Worm (Caenorhabditis elegans) whole organism, L3 larva: ENCODE results near the gene smcr-8.

Experiments used
- R02D3.7 ChIP-seq: fragments of 150-350 bp; optimal IDR thresholded peaks from 2 replicates; lab custom pipeline; 2014; ENCODE audit warnings: missing biosample characterization, missing genetic modification characterization
- ZK546.5 ChIP-seq: sonication (generic microtip); optimal IDR thresholded peaks from 2 replicates; lab custom pipeline; 2017; ENCODE audit warnings: missing biosample characterization, missing genetic modification characterization
- aly-2 ChIP-seq: fragments of 150-350 bp; optimal IDR thresholded peaks from 2 replicates; lab custom pipeline; 2014; ENCODE audit warnings: missing biosample characterization, missing genetic modification characterization
- ama-1 ChIP-seq: fragments of 150-350 bp; optimal IDR thresholded peaks from 2 replicates; lab custom pipeline; 2018
- ceh-16 ChIP-seq: sonication (generic microtip); optimal IDR thresholded peaks from 2 replicates; lab custom pipeline; 2017; ENCODE audit warnings: missing biosample characterization, missing genetic modification characterization
- ceh-28 ChIP-seq: fragments of 150-350 bp; optimal IDR thresholded peaks from 2 replicates; lab custom pipeline; 2014; ENCODE audit warnings: missing biosample characterization, missing genetic modification reagents, missing genetic modification characterization
- ceh-82 ChIP-seq: fragments of 150-350 bp; optimal IDR thresholded peaks from 2 replicates; lab custom pipeline; 2014; ENCODE audit warnings: missing biosample characterization, missing genetic modification characterization
- ceh-9 ChIP-seq: sonication (generic microtip); optimal IDR thresholded peaks from 2 replicates; lab custom pipeline; 2018; ENCODE audit warnings: missing biosample characterization, missing genetic modification characterization
- daf-12 ChIP-seq: fragments of 150-350 bp; optimal IDR thresholded peaks from 2 replicates; lab custom pipeline; 2014; ENCODE audit warnings: missing biosample characterization, missing genetic modification reagents, missing genetic modification characterization
- egl-27 ChIP-seq: sonication (generic microtip); optimal IDR thresholded peaks from 4 replicates; lab custom pipeline; 2017; ENCODE audit warnings: missing biosample characterization, missing genetic modification reagents, missing genetic modification characterization
- egl-5 ChIP-seq: fragments of 150-350 bp; optimal IDR thresholded peaks from 2 replicates; lab custom pipeline; 2017; ENCODE audit warnings: missing biosample characterization, missing genetic modification reagents, missing genetic modification characterization, inconsistent platforms
- elt-1 ChIP-seq: fragments of 150-350 bp; optimal IDR thresholded peaks from 2 replicates; lab custom pipeline; 2014; ENCODE audit warnings: missing biosample characterization, missing genetic modification characterization
- elt-2 ChIP-seq: sonication (generic microtip); optimal IDR thresholded peaks from 2 replicates; lab custom pipeline; 2016; ENCODE audit warnings: missing genetic modification reagents, mild to moderate bottlenecking, missing genetic modification characterization, missing compliant biosample characterization
- elt-3 ChIP-seq, 3 experiments: fragments of 150-350 bp in 1 of 3; sonication (generic microtip) in 2 of 3; optimal IDR thresholded peaks; 2 replicates in 2 of 3; 4 replicates in 1 of 3; lab custom pipeline; 2014 to 2017; ENCODE audit warnings: missing biosample characterization in 3 of 3, missing genetic modification characterization in 3 of 3
- eor-1 ChIP-seq, 2 experiments: fragments of 150-350 bp; optimal IDR thresholded peaks; 2 replicates each; lab custom pipeline; 2014 to 2018; ENCODE audit warnings: missing biosample characterization in 2 of 2, missing genetic modification characterization in 2 of 2
- fkh-10 ChIP-seq: sonication (generic microtip); optimal IDR thresholded peaks from 2 replicates; lab custom pipeline; 2017; ENCODE audit warnings: missing biosample characterization, missing genetic modification reagents, missing genetic modification characterization
- fkh-2 ChIP-seq: fragments of 150-350 bp; optimal IDR thresholded peaks from 2 replicates; lab custom pipeline; 2014; ENCODE audit warnings: missing biosample characterization, missing genetic modification reagents, missing genetic modification characterization
- fos-1 ChIP-seq: fragments of 150-350 bp; optimal IDR thresholded peaks from 2 replicates; lab custom pipeline; 2014; ENCODE audit warnings: missing biosample characterization, missing genetic modification characterization
- hmg-11 ChIP-seq: sonication (generic microtip); optimal IDR thresholded peaks from 2 replicates; lab custom pipeline; 2016; ENCODE audit warnings: missing genetic modification characterization, missing compliant biosample characterization
- jun-1 ChIP-seq: fragments of 150-350 bp; optimal IDR thresholded peaks from 2 replicates; lab custom pipeline; 2014; ENCODE audit warnings: missing biosample characterization, missing genetic modification reagents, missing genetic modification characterization
- lin-15B ChIP-seq: fragments of 150-350 bp; optimal IDR thresholded peaks from 2 replicates; lab custom pipeline; 2014; ENCODE audit warnings: missing biosample characterization, missing genetic modification characterization
- lin-39 ChIP-seq: fragments of 150-350 bp; optimal IDR thresholded peaks from 2 replicates; lab custom pipeline; 2018; ENCODE audit warnings: missing biosample characterization, missing genetic modification reagents, missing genetic modification characterization
- lsy-12 ChIP-seq: sonication (generic microtip); optimal IDR thresholded peaks from 2 replicates; lab custom pipeline; 2016; ENCODE audit warnings: mild to moderate bottlenecking, missing genetic modification characterization, missing compliant biosample characterization
- mdl-1 ChIP-seq: fragments of 150-350 bp; optimal IDR thresholded peaks from 2 replicates; lab custom pipeline; 2014; ENCODE audit warnings: missing biosample characterization, missing genetic modification characterization
- mml-1 ChIP-seq: fragments of 150-350 bp; sonication (generic microtip); optimal IDR thresholded peaks from 3 replicates; lab custom pipeline; 2014; ENCODE audit warnings: missing biosample characterization, missing genetic modification characterization
- nfya-1 ChIP-seq: sonication (generic microtip); optimal IDR thresholded peaks from 2 replicates; lab custom pipeline; 2017; ENCODE audit warnings: missing genetic modification characterization, mild to moderate bottlenecking, missing compliant biosample characterization, antibody characterized with exemption, moderate library complexity; ENCODE audit not compliant: insufficient read depth
- nhr-11 ChIP-seq: fragments of 150-350 bp; optimal IDR thresholded peaks from 2 replicates; lab custom pipeline; 2014; ENCODE audit warnings: missing biosample characterization, missing genetic modification characterization
- nhr-12 ChIP-seq: fragments of 150-350 bp; optimal IDR thresholded peaks from 2 replicates; lab custom pipeline; 2014; ENCODE audit warnings: missing biosample characterization, missing genetic modification characterization
- nhr-23 ChIP-seq: fragments of 150-350 bp; optimal IDR thresholded peaks from 2 replicates; lab custom pipeline; 2014; ENCODE audit warnings: missing biosample characterization, missing genetic modification reagents, missing genetic modification characterization
- nhr-237 ChIP-seq: fragments of 150-350 bp; optimal IDR thresholded peaks from 2 replicates; lab custom pipeline; 2014; ENCODE audit warnings: missing biosample characterization, missing genetic modification characterization
- nhr-25 ChIP-seq: sonication (generic microtip); optimal IDR thresholded peaks from 2 replicates; lab custom pipeline; 2017; ENCODE audit warnings: missing biosample characterization, missing genetic modification characterization
- nhr-28 ChIP-seq: fragments of 150-350 bp; optimal IDR thresholded peaks from 2 replicates; lab custom pipeline; 2014; ENCODE audit warnings: missing biosample characterization, missing genetic modification characterization
- nhr-43 ChIP-seq: sonication (generic microtip); optimal IDR thresholded peaks from 2 replicates; lab custom pipeline; 2016; ENCODE audit warnings: mild to moderate bottlenecking, missing genetic modification characterization, missing compliant biosample characterization; ENCODE audit not compliant: poor library complexity, severe bottlenecking
- nhr-67 ChIP-seq: fragments of 150-350 bp; optimal IDR thresholded peaks from 2 replicates; lab custom pipeline; 2014; ENCODE audit warnings: missing biosample characterization, missing genetic modification characterization
- nhr-76 ChIP-seq: fragments of 150-350 bp; sonication (generic microtip); optimal IDR thresholded peaks from 5 replicates; lab custom pipeline; 2014; ENCODE audit warnings: missing biosample characterization, missing genetic modification characterization
- nhr-77 ChIP-seq: fragments of 150-350 bp; optimal IDR thresholded peaks from 2 replicates; lab custom pipeline; 2014; ENCODE audit warnings: missing biosample characterization, missing genetic modification characterization
- pha-4 ChIP-seq: fragments of 150-350 bp; optimal IDR thresholded peaks from 2 replicates; lab custom pipeline; 2014; ENCODE audit warnings: missing biosample characterization, missing genetic modification reagents, missing genetic modification characterization
- pqm-1 ChIP-seq: fragments of 150-350 bp; optimal IDR thresholded peaks from 2 replicates; lab custom pipeline; 2017; ENCODE audit warnings: missing biosample characterization, missing genetic modification characterization, inconsistent platforms
- sea-2 ChIP-seq: fragments of 150-350 bp; sonication (generic microtip); optimal IDR thresholded peaks from 4 replicates; lab custom pipeline; 2014; ENCODE audit warnings: missing biosample characterization, missing genetic modification reagents, missing genetic modification characterization
- skn-1 ChIP-seq: fragments of 150-350 bp; optimal IDR thresholded peaks from 2 replicates; lab custom pipeline; 2014; ENCODE audit warnings: missing biosample characterization, missing genetic modification characterization
- snpc-4 ChIP-seq: fragments of 150-350 bp; optimal IDR thresholded peaks from 2 replicates; lab custom pipeline; 2014; ENCODE audit warnings: missing biosample characterization, missing genetic modification characterization
- unc-39 ChIP-seq: sonication (generic microtip); optimal IDR thresholded peaks from 4 replicates; lab custom pipeline; 2017; ENCODE audit warnings: missing biosample characterization, missing genetic modification characterization
- unc-62 ChIP-seq: fragments of 150-350 bp; sonication (generic microtip); optimal IDR thresholded peaks from 4 replicates; lab custom pipeline; 2014; ENCODE audit warnings: missing biosample characterization, missing genetic modification reagents, missing genetic modification characterization
- zag-1 ChIP-seq: fragments of 150-350 bp; optimal IDR thresholded peaks from 2 replicates; lab custom pipeline; 2014; ENCODE audit warnings: missing biosample characterization, missing genetic modification characterization
- ztf-11 ChIP-seq: fragments of 150-350 bp; optimal IDR thresholded peaks from 2 replicates; lab custom pipeline; 2014; ENCODE audit warnings: missing biosample characterization, missing genetic modification characterization
- ztf-4 ChIP-seq: fragments of 150-350 bp; optimal IDR thresholded peaks from 2 replicates; lab custom pipeline; 2014; ENCODE audit warnings: missing biosample characterization, missing genetic modification characterization

The smcr-8 gene

DNA sequence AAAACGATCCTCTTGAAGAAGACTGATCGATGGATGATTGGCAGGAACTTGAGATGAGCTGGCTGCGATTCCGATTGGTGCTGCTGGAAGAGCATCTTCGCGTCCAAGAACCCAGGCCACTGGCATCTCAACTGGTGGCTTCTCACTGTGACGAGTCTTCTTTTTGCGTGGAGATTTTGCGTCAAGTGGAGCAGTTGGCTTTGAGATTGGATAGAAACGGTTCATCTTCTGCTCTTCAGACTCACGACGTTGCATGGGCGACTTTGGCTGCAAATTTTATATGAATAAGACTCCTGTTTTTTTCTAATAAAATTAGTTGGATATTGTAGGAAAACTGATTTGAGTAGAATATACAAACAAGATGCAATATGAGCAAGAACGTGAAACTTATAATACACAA, 11.5 kb downstream of the smcr-8 start:
- TF ChIP-seq daf-12 (tag; lab: Kevin White, UChicago) (no peak), nfya-1 (tag; lab: Kevin White, UChicago) (no peak), elt-2 (no peak), mdl-1 (tag; lab: Kevin White, UChicago) (no peak), unc-39 (tag; lab: Kevin White, UChicago) (no peak), eor-1 (tag; optimal IDR thresholded peaks at IDR 0.05; lab: Kevin White, UChicago) (no peak), mml-1 (no peak), ztf-11 (no peak), nhr-25 (no peak), fkh-10 (GFP tag; lab: Kevin White, UChicago) (no peak), snpc-4 (no peak)
- TF ChIP-seq, all 47 proteins: peak for 0

DNA sequence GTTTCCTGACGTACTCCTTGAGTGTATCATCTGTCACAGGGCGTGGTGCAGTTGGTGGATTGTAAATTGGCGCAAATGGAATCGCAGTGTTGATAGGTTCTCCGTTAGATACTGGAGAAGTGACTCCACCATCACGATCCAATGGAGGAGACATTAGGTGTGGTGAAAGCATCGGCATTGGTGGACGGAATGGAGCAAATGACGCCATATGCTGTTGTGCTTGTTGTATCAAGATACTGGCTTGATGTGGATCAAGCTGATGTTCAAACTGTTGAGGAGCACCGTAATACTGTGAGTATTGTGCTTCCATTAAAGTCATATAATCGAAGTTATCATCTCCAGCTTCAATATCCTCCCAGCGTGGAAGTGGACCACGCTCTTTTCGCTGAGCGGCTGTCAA, 13.3 kb downstream of the smcr-8 start:
- TF ChIP-seq eor-1 (tag; optimal IDR thresholded peaks at IDR 0.05; lab: Kevin White, UChicago) (no peak), nhr-12 (tag; lab: Kevin White, UChicago) (no peak), fos-1 (no peak), zag-1 (no peak), lin-15B (tag; lab: Kevin White, UChicago) (no peak), nhr-67 (no peak), lin-39 (tag; lab: Kevin White, UChicago) (no peak), mdl-1 (tag; lab: Kevin White, UChicago) (no peak), ceh-9 (no peak), nhr-28 (tag; lab: Kevin White, UChicago) (no peak), unc-62 (GFP tag; lab: Kevin White, UChicago) (no peak), nfya-1 (tag; lab: Kevin White, UChicago) (no peak), aly-2 (tag; lab: Kevin White, UChicago) (no peak), fkh-2 (tag; lab: Kevin White, UChicago) (no peak), daf-12 (tag; lab: Kevin White, UChicago) (no peak)

- peak; percentile 90 for TF ChIP-seq jun-1 (tag; lab: Kevin White, UChicago)
- no peak for TF ChIP-seq eor-1 (tag; optimal IDR thresholded peaks at IDR 0.05; lab: Kevin White, UChicago)
- TF ChIP-seq hmg-11 (tag; lab: Kevin White, UChicago) = peak; percentile 93
- peak; percentile 75 for TF ChIP-seq ceh-28 (tag; lab: Kevin White, UChicago)
- TF ChIP-seq pqm-1 (tag; lab: Kevin White, UChicago) = peak; percentile 38
- TF ChIP-seq R02D3.7 (tag; lab: Kevin White, UChicago) = peak; percentile 55
- TF ChIP-seq elt-3 (tag; optimal IDR thresholded peaks at IDR 0.05; lab: Kevin White, UChicago) = no peak
- TF ChIP-seq skn-1 (tag; lab: Kevin White, UChicago) = peak; percentile 38
- TF ChIP-seq aly-2 (tag; lab: Kevin White, UChicago) = no peak
- TF ChIP-seq daf-12 (tag; lab: Kevin White, UChicago) = no peak
- TF ChIP-seq sea-2 (GFP tag; lab: Kevin White, UChicago) = no peak
- TF ChIP-seq elt-1 = peak; percentile 63
- TF ChIP-seq ama-1 = peak; percentile 44
- TF ChIP-seq nhr-76 (tag; lab: Kevin White, UChicago) = no peak
- TF ChIP-seq zag-1 = no peak
- peak; percentile 41 for TF ChIP-seq mdl-1 (tag; lab: Kevin White, UChicago)
- no peak for TF ChIP-seq unc-39 (tag; lab: Kevin White, UChicago)
- TF ChIP-seq ceh-9 = no peak
- peak; percentile 66 for TF ChIP-seq ztf-4
- peak; percentile 66 for TF ChIP-seq elt-2
- TF ChIP-seq fkh-10 (GFP tag; lab: Kevin White, UChicago) = peak; percentile 12
- peak; percentile 95 for TF ChIP-seq lin-39 (tag; lab: Kevin White, UChicago)
- TF ChIP-seq mml-1 = no peak
- TF ChIP-seq ceh-82 (tag; lab: Kevin White, UChicago) = no peak
- TF ChIP-seq nhr-237 = no peak
- peak; percentile 87 for TF ChIP-seq pha-4 (tag; lab: Kevin White, UChicago)
- TF ChIP-seq fkh-2 (tag; lab: Kevin White, UChicago) = no peak
- TF ChIP-seq nhr-43 = no peak
- TF ChIP-seq nhr-77 (tag; lab: Kevin White, UChicago) = no peak
- no peak for TF ChIP-seq nhr-67
- peak; percentile 74 for TF ChIP-seq snpc-4
- TF ChIP-seq nhr-11 (tag; lab: Kevin White, UChicago) = peak; percentile 89
- peak; percentile 91 for TF ChIP-seq nhr-25
- TF ChIP-seq lsy-12 = peak; percentile 76
- TF ChIP-seq nfya-1 (tag; lab: Kevin White, UChicago) = peak; percentile 91
- TF ChIP-seq ztf-11 = no peak
- peak; percentile 73 for TF ChIP-seq lin-15B (tag; lab: Kevin White, UChicago)
- no peak for TF ChIP-seq ZK546.5 (tag; lab: Kevin White, UChicago)
- TF ChIP-seq nhr-23 (tag; lab: Kevin White, UChicago) = peak; percentile 83
- no peak for TF ChIP-seq nhr-12 (tag; lab: Kevin White, UChicago)
- peak; percentile 12 for TF ChIP-seq ceh-16 (tag; lab: Kevin White, UChicago)
- peak; percentile 64 for TF ChIP-seq egl-27 (tag; lab: Kevin White, UChicago)
- TF ChIP-seq fos-1 = peak; percentile 15
- TF ChIP-seq unc-62 (GFP tag; lab: Kevin White, UChicago) = peak; percentile 51
- no peak for TF ChIP-seq nhr-28 (tag; lab: Kevin White, UChicago)
- TF ChIP-seq egl-5 (tag; lab: Kevin White, UChicago) = peak; percentile 26
These were observed 14.8 kb downstream of the smcr-8 start for ce11 chrIII:5013915-5014346.
